Worm (Caenorhabditis elegans): ENCODE measurements around the gene K08B12.1.

The K08B12.1 gene

ce11 chrV:6281175-6281574 is 22.0 kb downstream of the K08B12.1 start, which contains the start of the genes K12B6.4 and spe-49:
Gene K12B6.4, minus strand, starts transcription at chrV:6281275.
Gene spe-49, plus strand, starts transcription at chrV:6281359.
- no peak for TF ChIP-seq nhr-28 (tag; optimal IDR thresholded peaks at IDR 0.05)
- no peak for TF ChIP-seq elt-1 (tag; optimal IDR thresholded peaks at IDR 0.05; ENCODE audit: borderline replicate concordance, insufficient read depth)

ce11 chrV:6286343-6286742 is 27.2 kb downstream of the K08B12.1 start, which contains the start of gene srn-1:
Gene srn-1, minus strand, starts transcription at chrV:6286443.
- TF ChIP-seq nhr-2 (tag; optimal IDR thresholded peaks at IDR 0.05) (no peak), nhr-12 (tag; optimal IDR thresholded peaks at IDR 0.05) (no peak), drap-1 (GFP tag; optimal IDR thresholded peaks at IDR 0.05) (no peak), ceh-39 (tag; optimal IDR thresholded peaks at IDR 0.05) (no peak), elt-1 (tag; optimal IDR thresholded peaks at IDR 0.05; ENCODE audit: borderline replicate concordance, insufficient read depth) (no peak), zip-8 (tag; optimal IDR thresholded peaks at IDR 0.05) (no peak), ces-1 (GFP tag; optimal IDR thresholded peaks at IDR 0.05) (no peak), unc-39 (tag; optimal IDR thresholded peaks at IDR 0.05) (no peak), bed-3 (GFP tag; optimal IDR thresholded peaks at IDR 0.05) (no peak), ztf-11 (tag; optimal IDR thresholded peaks at IDR 0.05) (no peak), pha-4 (tag; optimal IDR thresholded peaks at IDR 0.05) (no peak), tbx-8 (GFP tag; optimal IDR thresholded peaks at IDR 0.05) (no peak), blmp-1 (tag; optimal IDR thresholded peaks at IDR 0.05) (no peak), nhr-237 (tag; optimal IDR thresholded peaks at IDR 0.05) (no peak), unc-62 (GFP tag; optimal IDR thresholded peaks at IDR 0.05) (no peak), flh-1 (GFP tag; optimal IDR thresholded peaks at IDR 0.05) (no peak), ceh-43 (GFP tag; optimal IDR thresholded peaks at IDR 0.05) (no peak), M03D4.4 (tag; optimal IDR thresholded peaks at IDR 0.05) (no peak), hlh-1 (tag; optimal IDR thresholded peaks at IDR 0.05) (no peak)

ce11 chrV:6288607-6289006 is 29.4 kb downstream of the K08B12.1 start, which contains the start of gene K12B6.11:
Gene K12B6.11, plus strand, starts transcription at chrV:6288907.
- TF ChIP-seq ceh-43 (GFP tag; optimal IDR thresholded peaks at IDR 0.05) (no peak), cnd-1 (tag; optimal IDR thresholded peaks at IDR 0.05) (no peak), bed-3 (GFP tag; optimal IDR thresholded peaks at IDR 0.05) (no peak), snpc-4 (tag; optimal IDR thresholded peaks at IDR 0.05) (no peak), ham-2 (GFP tag; optimal IDR thresholded peaks at IDR 0.05) (no peak), ces-1 (GFP tag; optimal IDR thresholded peaks at IDR 0.05) (no peak), mab-5 (tag; optimal IDR thresholded peaks at IDR 0.05) (no peak), ztf-11 (tag; optimal IDR thresholded peaks at IDR 0.05) (no peak), flh-1 (GFP tag; optimal IDR thresholded peaks at IDR 0.05) (no peak), elt-3 (tag; optimal IDR thresholded peaks at IDR 0.05) (no peak), hlh-1 (tag; optimal IDR thresholded peaks at IDR 0.05) (no peak), nhr-28 (tag; optimal IDR thresholded peaks at IDR 0.05) (no peak), nhr-12 (tag; optimal IDR thresholded peaks at IDR 0.05) (no peak), lin-32 (GFP tag; optimal IDR thresholded peaks at IDR 0.05) (no peak), sptf-1 (tag; optimal IDR thresholded peaks at IDR 0.05) (no peak), sem-2 (GFP tag; optimal IDR thresholded peaks at IDR 0.05) (no peak)

- TF ChIP-seq nhr-76 (tag; optimal IDR thresholded peaks at IDR 0.05) (no peak), lin-13 (tag; optimal IDR thresholded peaks at IDR 0.05) (no peak), ztf-11 (tag; optimal IDR thresholded peaks at IDR 0.05) (no peak), nhr-2 (tag; optimal IDR thresholded peaks at IDR 0.05) (no peak), elt-3 (tag; optimal IDR thresholded peaks at IDR 0.05) (no peak), snpc-4 (tag; optimal IDR thresholded peaks at IDR 0.05) (no peak), bed-3 (GFP tag; optimal IDR thresholded peaks at IDR 0.05) (no peak), unc-62 (GFP tag; optimal IDR thresholded peaks at IDR 0.05) (no peak), nhr-237 (tag; optimal IDR thresholded peaks at IDR 0.05) (no peak), flh-1 (GFP tag; optimal IDR thresholded peaks at IDR 0.05) (no peak), nhr-28 (tag; optimal IDR thresholded peaks at IDR 0.05) (no peak)
Measured at ce11 chrV:6291301-6291700, 32.1 kb downstream of the K08B12.1 start.

ce11 chrV:6292401-6292800 is 33.2 kb downstream of the K08B12.1 start, which contains the start of gene K12B6.9:
Gene K12B6.9, minus strand, starts transcription at chrV:6292666.
- TF ChIP-seq ceh-43 (GFP tag; optimal IDR thresholded peaks at IDR 0.05), result no peak
- TF ChIP-seq ceh-83 (GFP tag; optimal IDR thresholded peaks at IDR 0.05), result no peak
- no peak for TF ChIP-seq sptf-1 (tag; optimal IDR thresholded peaks at IDR 0.05)
- no peak for TF ChIP-seq ces-1 (GFP tag; optimal IDR thresholded peaks at IDR 0.05)
- no peak for TF ChIP-seq nhr-28 (tag; optimal IDR thresholded peaks at IDR 0.05)
- no peak for TF ChIP-seq drap-1 (GFP tag; optimal IDR thresholded peaks at IDR 0.05)
- no peak for TF ChIP-seq elt-3 (tag; optimal IDR thresholded peaks at IDR 0.05)
- no peak for TF ChIP-seq cnd-1 (tag; optimal IDR thresholded peaks at IDR 0.05)
- no peak for TF ChIP-seq unc-39 (tag; optimal IDR thresholded peaks at IDR 0.05)
- TF ChIP-seq unc-120 (tag; optimal IDR thresholded peaks at IDR 0.05; ENCODE audit: poor library complexity, severe bottlenecking), result no peak
- no peak for TF ChIP-seq M03D4.4 (tag; optimal IDR thresholded peaks at IDR 0.05)
